Worm (Caenorhabditis elegans) whole organism, young adult: ENCODE data around the gene msp-58.

Experiments used
- C17E4.6 ChIP-seq: fragments of 200-800 bp; sonication (Bioruptor generic); IDR thresholded peaks from 2 replicates; pipeline ENCODE4 v1.3.6; 2022; ENCODE audit warnings: missing genetic modification reagents, missing genetic modification characterization, missing compliant biosample characterization
- D2030.7 ChIP-seq: fragments of 200-800 bp; sonication (Bioruptor generic); IDR thresholded peaks from 2 replicates; pipeline ENCODE4 v1.3.6; 2022; ENCODE audit warnings: missing genetic modification reagents, missing genetic modification characterization, missing compliant biosample characterization
- F23B12.7 ChIP-seq: sonication (generic microtip); optimal IDR thresholded peaks from 2 replicates; lab custom pipeline; 2017; ENCODE audit warnings: missing genetic modification characterization, mild to moderate bottlenecking, missing compliant biosample characterization, antibody characterized with exemption, moderate library complexity; ENCODE audit not compliant: insufficient read depth
- F33H1.4 ChIP-seq: fragments of 200-800 bp; sonication (Bioruptor generic); IDR thresholded peaks from 2 replicates; pipeline ENCODE4 v1.3.6; 2022; ENCODE audit warnings: missing genetic modification reagents, missing genetic modification characterization, missing compliant biosample characterization
- F37B4.10 ChIP-seq: fragments of 200-800 bp; sonication (Bioruptor generic); IDR thresholded peaks from 2 replicates; pipeline ENCODE4 v1.3.6; 2022; ENCODE audit warnings: missing genetic modification characterization, missing compliant biosample characterization
- F49E8.2 ChIP-seq: sonication (generic microtip); optimal IDR thresholded peaks from 3 replicates; lab custom pipeline; 2017; ENCODE audit warnings: missing genetic modification characterization, mild to moderate bottlenecking, missing compliant biosample characterization, antibody characterized with exemption, moderate library complexity; ENCODE audit not compliant: insufficient read depth
- K12H6.12 ChIP-seq: fragments of 200-800 bp; sonication (Bioruptor generic); optimal IDR thresholded peaks from 2 replicates; lab custom pipeline; 2018; ENCODE audit warnings: mild to moderate bottlenecking, missing genetic modification characterization, missing compliant biosample characterization
- Y56A3A.18 ChIP-seq: fragments of 200-800 bp; sonication (Bioruptor generic); IDR thresholded peaks from 2 replicates; pipeline ENCODE4 v1.3.6; 2022; ENCODE audit warnings: missing genetic modification reagents, missing genetic modification characterization, missing compliant biosample characterization
- Y95B8A.8 ChIP-seq: fragments of 200-800 bp; sonication (Bioruptor generic); IDR thresholded peaks from 2 replicates; pipeline ENCODE4 v1.3.6; 2022; ENCODE audit warnings: missing genetic modification reagents, missing genetic modification characterization, missing compliant biosample characterization
- aptf-2 ChIP-seq: fragments of 200-800 bp; sonication (Bioruptor generic); conservative IDR thresholded peaks from 2 replicates; pipeline ENCODE4 v1.3.6; 2022; ENCODE audit warnings: missing genetic modification reagents, missing genetic modification characterization, missing compliant biosample characterization
- atf-7 ChIP-seq: sonication (generic microtip); optimal IDR thresholded peaks from 2 replicates; lab custom pipeline; 2017; ENCODE audit warnings: mild to moderate bottlenecking, missing genetic modification characterization, missing compliant biosample characterization
- attf-3 ChIP-seq: fragments of 200-800 bp; sonication (Bioruptor generic); conservative IDR thresholded peaks from 2 replicates; pipeline ENCODE4 v1.3.6; 2022; ENCODE audit warnings: missing genetic modification reagents, missing genetic modification characterization, missing compliant biosample characterization
- attf-6 ChIP-seq: fragments of 200-800 bp; sonication (Bioruptor generic); IDR thresholded peaks from 2 replicates; pipeline ENCODE4 v1.3.6; 2022; ENCODE audit warnings: missing genetic modification reagents, missing genetic modification characterization, missing compliant biosample characterization
- ceh-27 ChIP-seq: fragments of 200-800 bp; sonication (Bioruptor generic); optimal IDR thresholded peaks from 2 replicates; lab custom pipeline; 2018; ENCODE audit warnings: mild to moderate bottlenecking, missing genetic modification characterization, moderate library complexity, missing compliant biosample characterization
- ceh-58 ChIP-seq: fragments of 200-800 bp; sonication (Bioruptor generic); IDR thresholded peaks from 2 replicates; pipeline ENCODE4 v1.3.6; 2022; ENCODE audit warnings: missing genetic modification characterization, missing compliant biosample characterization
- die-1 ChIP-seq: sonication (generic microtip); optimal IDR thresholded peaks from 2 replicates; lab custom pipeline; 2016; ENCODE audit warnings: missing genotype, mild to moderate bottlenecking, missing genetic modification characterization, missing compliant biosample characterization
- dox-1 ChIP-seq: fragments of 200-800 bp; sonication (Bioruptor generic); IDR thresholded peaks from 2 replicates; pipeline ENCODE4 v1.3.6; 2022; ENCODE audit warnings: missing genetic modification reagents, missing genetic modification characterization, missing compliant biosample characterization
- dpff-1 ChIP-seq: sonication (generic microtip); optimal IDR thresholded peaks from 2 replicates; lab custom pipeline; 2017; ENCODE audit warnings: mild to moderate bottlenecking, missing genetic modification characterization, missing compliant biosample characterization
- egrh-3 ChIP-seq: fragments of 200-800 bp; sonication (Bioruptor generic); IDR thresholded peaks from 2 replicates; pipeline ENCODE4 v1.3.6; 2022; ENCODE audit warnings: missing genetic modification reagents, missing genetic modification characterization, missing compliant biosample characterization
- gei-17 ChIP-seq: fragments of 200-800 bp; sonication (Bioruptor generic); optimal IDR thresholded peaks from 2 replicates; lab custom pipeline; 2018; ENCODE audit warnings: mild to moderate bottlenecking, missing genetic modification characterization, missing compliant biosample characterization
- hrde-1 ChIP-seq: sonication (generic microtip); optimal IDR thresholded peaks from 2 replicates; lab custom pipeline; 2016; ENCODE audit warnings: missing genetic modification characterization, mild to moderate bottlenecking, missing compliant biosample characterization, moderate library complexity, missing genotype, missing genetic modification reagents, borderline replicate concordance
- lin-35 ChIP-seq, 3 experiments: fragments of 150-350 bp in 2 of 3; sonication (generic microtip) in 1 of 3; optimal IDR thresholded peaks; 2 replicates each; lab custom pipeline; 2014 to 2018; ENCODE audit warnings: missing biosample characterization in 3 of 3, missing genetic modification characterization in 3 of 3, missing genetic modification reagents in 3 of 3
- lin-40 ChIP-seq: sonication (generic microtip); optimal IDR thresholded peaks from 2 replicates; lab custom pipeline; 2016; ENCODE audit warnings: missing genetic modification characterization, mild to moderate bottlenecking, missing compliant biosample characterization, missing genotype, missing genetic modification reagents
- lin-54 ChIP-seq: fragments of 200-800 bp; sonication (Bioruptor generic); optimal IDR thresholded peaks from 2 replicates; lab custom pipeline; 2018; ENCODE audit warnings: mild to moderate bottlenecking, missing genetic modification characterization, missing compliant biosample characterization
- lsl-1 ChIP-seq: fragments of 200-800 bp; sonication (Bioruptor generic); optimal IDR thresholded peaks from 2 replicates; lab custom pipeline; 2018; ENCODE audit warnings: mild to moderate bottlenecking, missing genetic modification characterization, moderate library complexity, missing compliant biosample characterization
- mes-4 ChIP-seq: sonication (generic microtip); optimal IDR thresholded peaks from 2 replicates; lab custom pipeline; 2016; ENCODE audit warnings: missing genotype, missing genetic modification characterization, missing compliant biosample characterization
- nfyb-1 ChIP-seq: fragments of 200-800 bp; sonication (Bioruptor generic); IDR thresholded peaks from 2 replicates; pipeline ENCODE4 v1.3.6; 2022; ENCODE audit warnings: missing genetic modification reagents, missing genetic modification characterization, missing compliant biosample characterization
- nhr-80 ChIP-seq: sonication (generic microtip); optimal IDR thresholded peaks from 2 replicates; lab custom pipeline; 2016; ENCODE audit warnings: missing genetic modification characterization, missing compliant biosample characterization
- pbrm-1 ChIP-seq: fragments of 200-800 bp; sonication (Bioruptor generic); IDR thresholded peaks from 2 replicates; pipeline ENCODE4 v1.3.6; 2022; ENCODE audit warnings: missing genetic modification reagents, missing genetic modification characterization, missing compliant biosample characterization
- rcor-1 ChIP-seq: fragments of 200-800 bp; sonication (Bioruptor generic); IDR thresholded peaks from 2 replicates; pipeline ENCODE4 v1.3.6; 2022; ENCODE audit warnings: missing genetic modification reagents, missing genetic modification characterization, missing compliant biosample characterization
- rec-8 ChIP-seq, 2 experiments: sonication (generic microtip); optimal IDR thresholded peaks; 2 replicates each; lab custom pipeline; 2016; ENCODE audit warnings: mild to moderate bottlenecking in 2 of 2, missing genetic modification characterization in 2 of 2, missing genetic modification reagents in 2 of 2, missing genotype in 2 of 2, missing biosample characterization in 1 of 2, missing compliant biosample characterization in 1 of 2, moderate library complexity in 1 of 2
- rpc-1 ChIP-seq, 2 experiments: fragments of 150-350 bp in 1 of 2; sonication (generic microtip) in 1 of 2; optimal IDR thresholded peaks; 2 replicates each; lab custom pipeline; 2014 to 2018; ENCODE audit warnings: missing biosample characterization in 1 of 2, missing genetic modification characterization in 1 of 2, missing genetic modification reagents in 1 of 2, missing genotype in 1 of 2
- sdz-38 ChIP-seq: sonication (generic microtip); optimal IDR thresholded peaks from 2 replicates; lab custom pipeline; 2016; ENCODE audit warnings: missing genotype, missing genetic modification characterization, missing compliant biosample characterization
- snpc-1.3 ChIP-seq: sonication (generic microtip); optimal IDR thresholded peaks from 2 replicates; lab custom pipeline; 2017; ENCODE audit warnings: missing genetic modification characterization, mild to moderate bottlenecking, missing compliant biosample characterization, antibody characterized with exemption, moderate library complexity, missing genotype, missing genetic modification reagents; ENCODE audit not compliant: insufficient read depth
- snpc-4 ChIP-seq, 5 experiments: fragments of 150-350 bp in 1 of 5; sonication (generic microtip) in 4 of 5; optimal IDR thresholded peaks; 2 replicates each; lab custom pipeline; 2014 to 2018; ENCODE audit warnings: missing genetic modification characterization in 5 of 5, missing biosample characterization in 3 of 5, antibody characterized with exemption in 2 of 5, mild to moderate bottlenecking in 2 of 5, missing compliant biosample characterization in 2 of 5, missing genotype in 2 of 5, moderate library complexity in 2 of 5, missing genetic modification reagents in 1 of 5
- tbp1 ChIP-seq: fragments of 200-800 bp; sonication (Bioruptor generic); optimal IDR thresholded peaks from 2 replicates; lab custom pipeline; 2018; ENCODE audit warnings: mild to moderate bottlenecking, missing genetic modification characterization, missing compliant biosample characterization
- tlf-1 ChIP-seq: fragments of 200-800 bp; sonication (Bioruptor generic); optimal IDR thresholded peaks from 2 replicates; lab custom pipeline; 2018; ENCODE audit warnings: mild to moderate bottlenecking, missing genetic modification characterization, missing compliant biosample characterization
- unc-130 ChIP-seq: sonication (generic microtip); optimal IDR thresholded peaks from 2 replicates; lab custom pipeline; 2016; ENCODE audit warnings: missing genetic modification reagents, missing genetic modification characterization, missing compliant biosample characterization
- xnd-1 ChIP-seq: sonication (generic microtip); optimal IDR thresholded peaks from 2 replicates; lab custom pipeline; 2016; ENCODE audit warnings: missing genotype, missing genetic modification reagents, missing genetic modification characterization, missing compliant biosample characterization
- zfh-2 ChIP-seq: fragments of 200-800 bp; sonication (Bioruptor generic); conservative IDR thresholded peaks from 2 replicates; pipeline ENCODE4 v1.3.6; 2022; ENCODE audit warnings: missing genetic modification reagents, missing genetic modification characterization, missing compliant biosample characterization
- ztf-28 ChIP-seq: fragments of 200-800 bp; sonication (Bioruptor generic); IDR thresholded peaks from 2 replicates; pipeline ENCODE4 v1.3.6; 2022; ENCODE audit warnings: missing genetic modification reagents, missing genetic modification characterization, missing compliant biosample characterization
- ztf-6 ChIP-seq: fragments of 200-800 bp; sonication (Bioruptor generic); IDR thresholded peaks from 2 replicates; pipeline ENCODE4 v1.3.6; 2022; ENCODE audit warnings: missing genetic modification reagents, missing genetic modification characterization, missing compliant biosample characterization

The msp-58 gene

ce11 chrIV:5334518-5334917 lies 26.1 kb downstream of the msp-58 start (continued):
- TF ChIP-seq egrh-3 (GFP tag; lab: Robert Waterston, UW) = no peak
- TF ChIP-seq rcor-1 (GFP tag; lab: Robert Waterston, UW) = peak; percentile 77
- 0 out of 2 replicates have a peak, but pooled peaks have one; percentile 33 for TF ChIP-seq attf-3 (GFP tag; lab: Robert Waterston, UW)
- TF ChIP-seq K12H6.12 (tag; lab: Kevin White, UChicago) = no peak
- TF ChIP-seq F33H1.4 = peak; percentile 17
- TF ChIP-seq, all 124 proteins: peak for 33

- TF ChIP-seq ztf-6 (GFP tag; lab: Robert Waterston, UW) (no peak), gei-17 (GFP tag; lab: Kevin White, UChicago) (no peak), ceh-27 (GFP tag; lab: Kevin White, UChicago) (no peak), F37B4.10 (GFP tag; lab: Robert Waterston, UW) (no peak), egrh-3 (GFP tag; lab: Robert Waterston, UW) (no peak), unc-130 (no peak), ztf-28 (GFP tag; lab: Robert Waterston, UW) (no peak), sdz-38 (tag; lab: Kevin White, UChicago) (no peak)
Observed at ce11 chrIV:5337649-5338048, 29.3 kb downstream of the msp-58 start.

ce11 chrIV:5339255-5339654 lies 30.9 kb downstream of the msp-58 start, which contains the start of gene Y4C6B.2:
TSS of gene Y4C6B.2 (plus strand) at chrIV:5339574.
- TF ChIP-seq mes-4 (tag; lab: Kevin White, UChicago) (no peak), C17E4.6 (GFP tag; lab: Robert Waterston, UW) (no peak), aptf-2 (no peak), snpc-4 (GFP tag; optimal IDR thresholded peaks at IDR 0.05; lab: Kevin White, UChicago) (no peak), snpc-4 (tag; optimal IDR thresholded peaks at IDR 0.05; lab: Kevin White, UChicago) (no peak), F23B12.7 (tag; lab: Kevin White, UChicago) (no peak), xnd-1 (tag; lab: Kevin White, UChicago) (no peak), zfh-2 (GFP tag; lab: Robert Waterston, UW) (no peak), tlf-1 (GFP tag; lab: Kevin White, UChicago) (no peak), lsl-1 (GFP tag; lab: Kevin White, UChicago) (no peak), ceh-58 (GFP tag; lab: Robert Waterston, UW) (no peak)

ce11 chrIV:5344168-5344567 lies 35.8 kb downstream of the msp-58 start:
- no peak for TF ChIP-seq hrde-1
- no peak for TF ChIP-seq Y56A3A.18
- TF ChIP-seq attf-6 (GFP tag; lab: Robert Waterston, UW) = peak; percentile 46; the same call in 1 of the 2 replicates
- TF ChIP-seq lin-40 (tag; lab: Kevin White, UChicago) = no peak
- 0 out of 2 replicates have a peak, but pooled peaks have one; percentile 24 for TF ChIP-seq Y95B8A.8
- no peak for TF ChIP-seq lin-35 (GFP tag; optimal IDR thresholded peaks at IDR 0.05; lab: Kevin White, UChicago)
- TF ChIP-seq die-1 (tag; lab: Kevin White, UChicago) = peak; percentile 47
- TF ChIP-seq tbp1 (GFP tag; lab: Kevin White, UChicago) = peak; percentile 87
- peak; percentile 36 for TF ChIP-seq snpc-1.3 (tag; lab: Kevin White, UChicago)
- peak; percentile 45 for TF ChIP-seq F23B12.7 (tag; lab: Kevin White, UChicago)
- peak; percentile 21 for TF ChIP-seq nhr-80 (tag; lab: Kevin White, UChicago)
- TF ChIP-seq rpc-1 (optimal IDR thresholded peaks at IDR 0.05; lab: Kevin White, UChicago) = peak; percentile 55
- TF ChIP-seq rpc-1 (tag; optimal IDR thresholded peaks at IDR 0.05; lab: Kevin White, UChicago) = peak; percentile 79
- TF ChIP-seq atf-7 (tag; lab: Kevin White, UChicago) = peak; percentile 0
- TF ChIP-seq F49E8.2 (tag; lab: Kevin White, UChicago) = no peak
- 0 out of 2 replicates have a peak, but pooled peaks have one; percentile 36 for TF ChIP-seq nfyb-1 (GFP tag; lab: Robert Waterston, UW)
- peak; percentile 45; the same call in 1 of the 2 replicates for TF ChIP-seq D2030.7
- no peak for TF ChIP-seq dpff-1 (tag; lab: Kevin White, UChicago)
- TF ChIP-seq pbrm-1 (GFP tag; lab: Robert Waterston, UW) = 0 out of 2 replicates have a peak, but pooled peaks have one; percentile 53
- peak; percentile 41 for TF ChIP-seq lin-54
- no peak for TF ChIP-seq dox-1 (GFP tag; lab: Robert Waterston, UW)
- TF ChIP-seq rec-8 (tag; optimal IDR thresholded peaks at IDR 0.05; lab: Kevin White, UChicago) = no peak
